Worm (Caenorhabditis elegans) whole organism, L2 larva: ENCODE measurements around the gene sup-1.

ENCODE experiments used
- C34F6.9 ChIP-seq: fragments of 150-350 bp; optimal IDR thresholded peaks from 2 replicates; lab custom pipeline; 2014; ENCODE audit warnings: missing biosample characterization, missing genetic modification characterization
- F13H6.1 ChIP-seq: sonication (generic microtip); optimal IDR thresholded peaks from 2 replicates; lab custom pipeline; 2016; ENCODE audit warnings: missing genetic modification characterization, missing compliant biosample characterization
- Y55F3AM.14 ChIP-seq: fragments of 200-800 bp; sonication (Bioruptor generic); optimal IDR thresholded peaks from 2 replicates; lab custom pipeline; 2018; ENCODE audit warnings: mild to moderate bottlenecking, missing genetic modification characterization, missing compliant biosample characterization
- ZK546.5 ChIP-seq: sonication (generic microtip); optimal IDR thresholded peaks from 2 replicates; lab custom pipeline; 2017; ENCODE audit warnings: missing biosample characterization, missing genetic modification characterization
- alr-1 ChIP-seq: fragments of 150-350 bp; optimal IDR thresholded peaks from 2 replicates; lab custom pipeline; 2014; ENCODE audit warnings: missing biosample characterization, missing genetic modification characterization
- aly-2 ChIP-seq: fragments of 150-350 bp; optimal IDR thresholded peaks from 2 replicates; lab custom pipeline; 2014; ENCODE audit warnings: missing biosample characterization, missing genetic modification characterization
- ama-1 ChIP-seq: fragments of 150-350 bp; optimal IDR thresholded peaks from 2 replicates; lab custom pipeline; 2018; ENCODE audit warnings: inconsistent platforms
- blmp-1 ChIP-seq: sonication (generic microtip); optimal IDR thresholded peaks from 2 replicates; lab custom pipeline; 2017; ENCODE audit warnings: missing genetic modification characterization, mild to moderate bottlenecking, missing compliant biosample characterization, antibody characterized with exemption, moderate library complexity; ENCODE audit not compliant: insufficient read depth
- ceh-16 ChIP-seq: fragments of 150-350 bp; optimal IDR thresholded peaks from 2 replicates; lab custom pipeline; 2014; ENCODE audit warnings: missing biosample characterization, missing genetic modification characterization
- ceh-82 ChIP-seq: fragments of 150-350 bp; optimal IDR thresholded peaks from 2 replicates; lab custom pipeline; 2014; ENCODE audit warnings: missing biosample characterization, missing genetic modification characterization
- crh-2 ChIP-seq: sonication (generic microtip); optimal IDR thresholded peaks from 2 replicates; lab custom pipeline; 2017; ENCODE audit warnings: missing biosample characterization, missing genetic modification characterization
- dmd-4 ChIP-seq: sonication (generic microtip); optimal IDR thresholded peaks from 2 replicates; lab custom pipeline; 2017; ENCODE audit warnings: missing biosample characterization, missing genetic modification characterization
- egl-27 ChIP-seq: sonication (generic microtip); optimal IDR thresholded peaks from 3 replicates; lab custom pipeline; 2017; ENCODE audit warnings: missing biosample characterization, missing genetic modification reagents, missing genetic modification characterization
- elt-1 ChIP-seq: fragments of 150-350 bp; optimal IDR thresholded peaks from 2 replicates; lab custom pipeline; 2014; ENCODE audit warnings: missing biosample characterization, missing genetic modification characterization
- elt-3 ChIP-seq: sonication (generic microtip); optimal IDR thresholded peaks from 2 replicates; lab custom pipeline; 2017; ENCODE audit warnings: missing biosample characterization, missing genetic modification characterization
- gmeb-1 ChIP-seq: fragments of 150-350 bp; optimal IDR thresholded peaks from 2 replicates; lab custom pipeline; 2014; ENCODE audit warnings: missing biosample characterization, missing genetic modification characterization
- lin-11 ChIP-seq: fragments of 150-350 bp; sonication (generic microtip); optimal IDR thresholded peaks from 2 replicates; lab custom pipeline; 2014; ENCODE audit warnings: missing biosample characterization, missing genetic modification characterization, inconsistent platforms, mixed read lengths
- lin-13 ChIP-seq: fragments of 150-350 bp; optimal IDR thresholded peaks from 2 replicates; lab custom pipeline; 2014; ENCODE audit warnings: missing biosample characterization, missing genetic modification reagents, missing genetic modification characterization
- lin-39 ChIP-seq: fragments of 150-350 bp; optimal IDR thresholded peaks from 2 replicates; lab custom pipeline; 2014; ENCODE audit warnings: missing biosample characterization, missing genetic modification reagents, missing genetic modification characterization
- lsy-2 ChIP-seq, 2 experiments: fragments of 150-350 bp in 1 of 2; sonication (generic microtip) in 1 of 2; optimal IDR thresholded peaks; 2 replicates each; lab custom pipeline; 2014 to 2017; ENCODE audit warnings: missing biosample characterization in 2 of 2, missing genetic modification characterization in 2 of 2
- mab-5 ChIP-seq: fragments of 150-350 bp; optimal IDR thresholded peaks from 2 replicates; lab custom pipeline; 2014; ENCODE audit warnings: missing biosample characterization, missing genetic modification characterization
- mbf-1 ChIP-seq: sonication (generic microtip); optimal IDR thresholded peaks from 2 replicates; lab custom pipeline; 2017; ENCODE audit warnings: missing biosample characterization, missing genetic modification characterization
- mdl-1 ChIP-seq, 2 experiments: fragments of 150-350 bp in 1 of 2; sonication (generic microtip) in 1 of 2; optimal IDR thresholded peaks; 2 replicates each; lab custom pipeline; 2017; ENCODE audit warnings: missing biosample characterization in 2 of 2, missing genetic modification characterization in 2 of 2
- nhr-10 ChIP-seq: sonication (generic microtip); optimal IDR thresholded peaks from 2 replicates; lab custom pipeline; 2017; ENCODE audit warnings: missing biosample characterization, missing genetic modification characterization
- nhr-11 ChIP-seq: fragments of 150-350 bp; optimal IDR thresholded peaks from 2 replicates; lab custom pipeline; 2014; ENCODE audit warnings: missing biosample characterization, missing genetic modification characterization
- nhr-12 ChIP-seq: fragments of 150-350 bp; optimal IDR thresholded peaks from 2 replicates; lab custom pipeline; 2014; ENCODE audit warnings: missing biosample characterization, missing genetic modification characterization
- nhr-129 ChIP-seq: fragments of 150-350 bp; optimal IDR thresholded peaks from 2 replicates; lab custom pipeline; 2014; ENCODE audit warnings: missing biosample characterization, missing genetic modification characterization
- nhr-23 ChIP-seq: fragments of 150-350 bp; optimal IDR thresholded peaks from 2 replicates; lab custom pipeline; 2014; ENCODE audit warnings: missing biosample characterization, missing genetic modification reagents, missing genetic modification characterization
- nhr-237 ChIP-seq: fragments of 150-350 bp; optimal IDR thresholded peaks from 2 replicates; lab custom pipeline; 2014; ENCODE audit warnings: missing biosample characterization, missing genetic modification characterization
- nhr-25 ChIP-seq: fragments of 150-350 bp; sonication (generic microtip); optimal IDR thresholded peaks from 3 replicates; lab custom pipeline; 2014; ENCODE audit warnings: missing biosample characterization, missing genetic modification characterization
- nhr-6 ChIP-seq: fragments of 150-350 bp; optimal IDR thresholded peaks from 2 replicates; lab custom pipeline; 2014; ENCODE audit warnings: missing biosample characterization, missing genetic modification characterization
- nhr-77 ChIP-seq: fragments of 150-350 bp; optimal IDR thresholded peaks from 2 replicates; lab custom pipeline; 2014; ENCODE audit warnings: missing biosample characterization, missing genetic modification characterization
- peb-1 ChIP-seq: fragments of 150-350 bp; optimal IDR thresholded peaks from 2 replicates; lab custom pipeline; 2014; ENCODE audit warnings: missing biosample characterization, missing genetic modification characterization
- sem-4 ChIP-seq: fragments of 150-350 bp; optimal IDR thresholded peaks from 2 replicates; lab custom pipeline; 2014; ENCODE audit warnings: missing biosample characterization, missing genetic modification reagents, missing genetic modification characterization
- skn-1 ChIP-seq: sonication (generic microtip); optimal IDR thresholded peaks from 2 replicates; lab custom pipeline; 2017; ENCODE audit warnings: missing biosample characterization, missing genetic modification characterization
- sma-3 ChIP-seq: sonication (generic microtip); optimal IDR thresholded peaks from 2 replicates; lab custom pipeline; 2016; ENCODE audit warnings: missing genetic modification reagents, missing genetic modification characterization, missing compliant biosample characterization
- sma-9 ChIP-seq, 2 experiments: fragments of 150-350 bp in 1 of 2; sonication (generic microtip) in 1 of 2; optimal IDR thresholded peaks; 2 replicates each; lab custom pipeline; 2014 to 2016; ENCODE audit warnings: missing genetic modification characterization in 2 of 2, mild to moderate bottlenecking in 1 of 2, missing biosample characterization in 1 of 2, missing compliant biosample characterization in 1 of 2, missing genetic modification reagents in 1 of 2, moderate library complexity in 1 of 2
- snpc-4 ChIP-seq: fragments of 150-350 bp; optimal IDR thresholded peaks from 2 replicates; lab custom pipeline; 2014; ENCODE audit warnings: missing biosample characterization, missing genetic modification characterization
- unc-39 ChIP-seq: fragments of 150-350 bp; optimal IDR thresholded peaks from 2 replicates; lab custom pipeline; 2014; ENCODE audit warnings: missing biosample characterization, missing genetic modification characterization
- unc-55 ChIP-seq: fragments of 150-350 bp; sonication (generic microtip); optimal IDR thresholded peaks from 3 replicates; lab custom pipeline; 2014; ENCODE audit warnings: missing biosample characterization, missing genetic modification reagents, missing genetic modification characterization
- unc-62 ChIP-seq: fragments of 150-350 bp; optimal IDR thresholded peaks from 2 replicates; lab custom pipeline; 2014; ENCODE audit warnings: missing biosample characterization, missing genetic modification reagents, missing genetic modification characterization
- zag-1 ChIP-seq: fragments of 150-350 bp; optimal IDR thresholded peaks from 2 replicates; lab custom pipeline; 2014; ENCODE audit warnings: missing biosample characterization, missing genetic modification characterization
- ztf-1 ChIP-seq: fragments of 200-800 bp; sonication (Bioruptor generic); conservative IDR thresholded peaks from 2 replicates; pipeline ENCODE4 v1.3.6; 2022; ENCODE audit warnings: missing genetic modification characterization, missing compliant biosample characterization
- ztf-11 ChIP-seq: sonication (generic microtip); optimal IDR thresholded peaks from 2 replicates; lab custom pipeline; 2017; ENCODE audit warnings: missing biosample characterization, missing genetic modification characterization
- ztf-4 ChIP-seq: fragments of 150-350 bp; optimal IDR thresholded peaks from 2 replicates; lab custom pipeline; 2014; ENCODE audit warnings: missing biosample characterization, missing genetic modification characterization

Gene sup-1

ce11 chrIII:11694506-11694947 is 42.9 kb downstream of the sup-1 start:
- peak; percentile 6 for TF ChIP-seq crh-2 (tag; lab: Kevin White, UChicago)
- no peak for TF ChIP-seq nhr-237
- no peak for TF ChIP-seq lin-39
- TF ChIP-seq Y55F3AM.14 (GFP tag; lab: Kevin White, UChicago), result peak; percentile 45
- TF ChIP-seq ama-1 (lab: Kevin White, UChicago), result peak; percentile 52

- TF ChIP-seq peb-1 (tag; lab: Kevin White, UChicago) (no peak), nhr-129 (tag; lab: Kevin White, UChicago) (no peak), ceh-82 (no peak)
- TF ChIP-seq, all 48 proteins: peak for 0
Measured at ce11 chrIII:11692380-11692779, 45.0 kb downstream of the sup-1 start.

DNA sequence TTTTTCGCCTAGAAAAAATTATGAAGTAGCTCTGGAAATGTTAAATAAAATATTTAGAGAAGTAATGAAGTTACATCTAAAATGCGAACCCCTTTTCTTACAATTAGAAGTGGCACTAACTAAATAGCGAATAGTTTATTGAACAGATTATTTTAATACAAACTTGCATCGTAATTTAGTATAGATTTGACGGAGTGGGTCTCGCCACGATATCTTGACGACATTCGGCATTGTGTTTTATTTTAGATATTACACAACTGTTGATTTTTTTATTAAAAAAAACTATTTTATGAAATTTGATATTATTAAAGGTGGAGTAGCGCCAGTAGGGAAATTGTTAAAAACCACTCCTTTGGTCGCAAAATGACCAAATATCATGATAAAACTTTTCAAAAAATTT is 47.5 kb downstream of the sup-1 start:
- TF ChIP-seq ztf-4 (tag; lab: Kevin White, UChicago), result no peak
- TF ChIP-seq nhr-25, result no peak
- TF ChIP-seq elt-3, result no peak
- TF ChIP-seq nhr-23 (tag; lab: Kevin White, UChicago), result no peak
- TF ChIP-seq C34F6.9 (tag; lab: Kevin White, UChicago), result no peak
- no peak for TF ChIP-seq F13H6.1 (tag; lab: Kevin White, UChicago)
- TF ChIP-seq zag-1 (tag; lab: Kevin White, UChicago), result no peak
- TF ChIP-seq lsy-2 (tag; optimal IDR thresholded peaks at IDR 0.05; lab: Kevin White, UChicago), result no peak
- no peak for TF ChIP-seq nhr-10 (tag; lab: Kevin White, UChicago)
- TF ChIP-seq unc-39, result no peak
- no peak for TF ChIP-seq sma-3 (GFP tag; lab: Kevin White, UChicago)
- no peak for TF ChIP-seq peb-1 (tag; lab: Kevin White, UChicago)
- TF ChIP-seq blmp-1 (tag; lab: Kevin White, UChicago), result no peak
- no peak for TF ChIP-seq nhr-11
- TF ChIP-seq ceh-16, result no peak
- TF ChIP-seq ZK546.5 (tag; lab: Kevin White, UChicago), result no peak
- no peak for TF ChIP-seq ama-1 (lab: Kevin White, UChicago)
- no peak for TF ChIP-seq sem-4 (tag; lab: Kevin White, UChicago)
- no peak for TF ChIP-seq dmd-4

DNA sequence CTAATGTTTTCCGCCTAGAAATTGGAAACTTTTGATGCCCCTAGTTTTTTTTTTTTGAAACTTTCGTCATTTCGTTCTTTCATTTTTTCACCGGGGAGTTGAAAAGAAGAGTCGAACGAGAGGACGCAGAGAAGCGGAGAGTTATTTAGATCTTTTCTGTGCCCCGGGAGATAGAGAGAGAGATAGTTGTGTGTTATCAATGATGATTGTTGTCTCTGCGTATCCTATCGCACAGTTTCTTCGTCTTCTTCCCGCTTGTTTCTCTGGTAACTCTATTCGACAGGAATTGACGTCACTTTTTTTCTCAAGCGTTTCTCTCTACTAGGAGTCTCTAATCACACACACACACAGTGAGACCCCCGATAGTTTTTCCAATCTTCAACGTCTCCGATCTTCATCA is 48.1 kb downstream of the sup-1 start:
- TF ChIP-seq mdl-1 (tag; optimal IDR thresholded peaks at IDR 0.05; lab: Kevin White, UChicago) (peak in 1 of 2 experiments; percentile 20), sma-3 (GFP tag; lab: Kevin White, UChicago) (peak; percentile 76), egl-27 (peak; percentile 50), dmd-4 (no peak), sma-9 (GFP tag; optimal IDR thresholded peaks at IDR 0.05; lab: Kevin White, UChicago) (peak; percentile 77), sma-9 (tag; optimal IDR thresholded peaks at IDR 0.05; lab: Kevin White, UChicago) (no peak), ceh-16 (no peak), lin-39 (no peak), alr-1 (tag; lab: Kevin White, UChicago) (no peak), elt-3 (no peak), ceh-82 (no peak), nhr-25 (peak; percentile 57), C34F6.9 (tag; lab: Kevin White, UChicago) (peak; percentile 48), unc-62 (no peak), snpc-4 (tag; lab: Kevin White, UChicago) (no peak), nhr-6 (peak; percentile 14), skn-1 (tag; lab: Kevin White, UChicago) (no peak), elt-1 (tag; lab: Kevin White, UChicago) (no peak), mbf-1 (tag; lab: Kevin White, UChicago) (no peak), nhr-12 (tag; lab: Kevin White, UChicago) (no peak), zag-1 (tag; lab: Kevin White, UChicago) (no peak), ama-1 (lab: Kevin White, UChicago) (no peak), sem-4 (tag; lab: Kevin White, UChicago) (peak; percentile 80), aly-2 (tag; lab: Kevin White, UChicago) (no peak), mab-5 (no peak), nhr-10 (tag; lab: Kevin White, UChicago) (no peak), crh-2 (tag; lab: Kevin White, UChicago) (peak; percentile 90), ZK546.5 (tag; lab: Kevin White, UChicago) (no peak), Y55F3AM.14 (GFP tag; lab: Kevin White, UChicago) (peak; percentile 4), lsy-2 (tag; optimal IDR thresholded peaks at IDR 0.05; lab: Kevin White, UChicago) (peak in 1 of 2 experiments; percentile 57), ztf-11 (no peak), ztf-1 (GFP tag; lab: Robert Waterston, UW) (no peak), nhr-77 (tag; lab: Kevin White, UChicago) (no peak), gmeb-1 (peak; percentile 67), nhr-23 (tag; lab: Kevin White, UChicago) (no peak), F13H6.1 (tag; lab: Kevin White, UChicago) (peak; percentile 74), blmp-1 (tag; lab: Kevin White, UChicago) (peak; percentile 70), lin-11 (no peak), nhr-11 (no peak), unc-39 (no peak), unc-55 (no peak), lin-13 (GFP tag; lab: Kevin White, UChicago) (peak; percentile 31)
